Fruit fly (Drosophila melanogaster): ENCODE results near the gene Obp83cd.
A peak's percentile ranks its signal among the peaks of the same experiment; 100 is the strongest.

Obp83cd gene

dm6 chr3R:6107792-6108191 lies at the start of gene Obp83cd:
Gene Obp83cd, plus strand, starts transcription at chr3R:6108134.
- TF ChIP-seq CG14655 (GFP tag; optimal IDR thresholded peaks at IDR 0.05), result peak; percentile 69
- TF ChIP-seq Pif1B (GFP tag; optimal IDR thresholded peaks at IDR 0.05), result no peak
- no peak for TF ChIP-seq CG12605 (GFP tag; IDR thresholded peaks at IDR 0.05)
- no peak for TF ChIP-seq Snoo (tag; optimal IDR thresholded peaks at IDR 0.05)
- no peak for TF ChIP-seq CG10348 (GFP tag; IDR thresholded peaks at IDR 0.05)
- no peak for TF ChIP-seq gl (tag; optimal IDR thresholded peaks at IDR 0.05)
- TF ChIP-seq rn (GFP tag; IDR thresholded peaks at IDR 0.05), result 0 out of 2 replicates have a peak, but pooled peaks have one; percentile 15
- TF ChIP-seq CG4496 (GFP tag; IDR thresholded peaks at IDR 0.05), result peak; percentile 70; the same call in 2 of the 3 replicates
- no peak for TF ChIP-seq fd96Ca (GFP tag; IDR thresholded peaks at IDR 0.05)
- TF ChIP-seq CG34367 (tag; optimal IDR thresholded peaks at IDR 0.05), result peak; percentile 5
- TF ChIP-seq CG8301 (tag; optimal IDR thresholded peaks at IDR 0.05), result peak; percentile 58
- TF ChIP-seq CG13204 (GFP tag; optimal IDR thresholded peaks at IDR 0.05), result no peak
- TF ChIP-seq CG17806 (tag; optimal IDR thresholded peaks at IDR 0.05), result peak; percentile 47
- TF ChIP-seq Pif1A (GFP tag; optimal IDR thresholded peaks at IDR 0.05), result peak; percentile 24
- TF ChIP-seq EcR (GFP tag; optimal IDR thresholded peaks at IDR 0.05), result no peak
- TF ChIP-seq CG15710 (tag; optimal IDR thresholded peaks at IDR 0.05), result peak; percentile 16
- TF ChIP-seq D1 (tag; optimal IDR thresholded peaks at IDR 0.05), result no peak
- TF ChIP-seq CG9948 (tag; optimal IDR thresholded peaks at IDR 0.05), result peak; percentile 43
- peak; percentile 46 for TF ChIP-seq Ets98B (GFP tag; IDR thresholded peaks at IDR 0.05)
- TF ChIP-seq CG8159 (tag; optimal IDR thresholded peaks at IDR 0.05), result peak; percentile 36
- TF ChIP-seq CG32121 (GFP tag; IDR thresholded peaks at IDR 0.05), result peak; percentile 23; the same call in 1 of the 2 replicates

- TF ChIP-seq CG4496 (GFP tag; IDR thresholded peaks at IDR 0.05) (no peak), Pif1B (GFP tag; optimal IDR thresholded peaks at IDR 0.05) (no peak), CG12605 (GFP tag; IDR thresholded peaks at IDR 0.05) (no peak), D1 (tag; optimal IDR thresholded peaks at IDR 0.05) (no peak), CG8159 (tag; optimal IDR thresholded peaks at IDR 0.05) (no peak), CG17806 (tag; optimal IDR thresholded peaks at IDR 0.05) (no peak), CG15710 (tag; optimal IDR thresholded peaks at IDR 0.05) (no peak), CG14655 (GFP tag; optimal IDR thresholded peaks at IDR 0.05) (no peak), CG13204 (GFP tag; optimal IDR thresholded peaks at IDR 0.05) (no peak), EcR (GFP tag; optimal IDR thresholded peaks at IDR 0.05) (no peak), CG10348 (GFP tag; IDR thresholded peaks at IDR 0.05) (no peak), gl (tag; optimal IDR thresholded peaks at IDR 0.05) (no peak), Snoo (tag; optimal IDR thresholded peaks at IDR 0.05) (no peak), Pif1A (GFP tag; optimal IDR thresholded peaks at IDR 0.05) (no peak), rn (GFP tag; IDR thresholded peaks at IDR 0.05) (no peak), fd96Ca (GFP tag; IDR thresholded peaks at IDR 0.05) (no peak)
Measured at dm6 chr3R:6078183-6078582, 29.8 kb upstream of the Obp83cd start, which contains the start of gene Or83c. Gene Or83c, minus strand, starts transcription at chr3R:6078283.

dm6 chr3R:6082132-6082531 lies 25.8 kb upstream of the Obp83cd start:
- TF ChIP-seq CG32121 (GFP tag; IDR thresholded peaks at IDR 0.05) (no peak), fd96Ca (GFP tag; IDR thresholded peaks at IDR 0.05) (no peak)

dm6 chr3R:6097042-6097441 lies 10.9 kb upstream of the Obp83cd start:
- TF ChIP-seq CG34367 (tag; optimal IDR thresholded peaks at IDR 0.05) (no peak), EcR (GFP tag; optimal IDR thresholded peaks at IDR 0.05) (peak; percentile 45)

- TF ChIP-seq CG10348 (GFP tag; IDR thresholded peaks at IDR 0.05), result no peak
- TF ChIP-seq CG15710 (tag; optimal IDR thresholded peaks at IDR 0.05), result no peak
- TF ChIP-seq EcR (GFP tag; optimal IDR thresholded peaks at IDR 0.05), result no peak
Measured at dm6 chr3R:6098320-6098719, 9.6 kb upstream of the Obp83cd start.

- TF ChIP-seq CG9948 (tag; optimal IDR thresholded peaks at IDR 0.05) (no peak), fd96Ca (GFP tag; IDR thresholded peaks at IDR 0.05) (no peak), rn (GFP tag; IDR thresholded peaks at IDR 0.05) (no peak), CG32121 (GFP tag; IDR thresholded peaks at IDR 0.05) (0 out of 2 replicates have a peak, but pooled peaks have one; percentile 15), EcR (GFP tag; optimal IDR thresholded peaks at IDR 0.05) (peak; percentile 29), CG12605 (GFP tag; IDR thresholded peaks at IDR 0.05) (0 out of 2 replicates have a peak, but pooled peaks have one; percentile 7), CG34367 (tag; optimal IDR thresholded peaks at IDR 0.05) (no peak), CG13204 (GFP tag; optimal IDR thresholded peaks at IDR 0.05) (peak; percentile 25), Ets98B (GFP tag; IDR thresholded peaks at IDR 0.05) (no peak; the same call in 1 of the 2 replicates), CG4496 (GFP tag; IDR thresholded peaks at IDR 0.05) (no peak)
Measured at dm6 chr3R:6100764-6101163, 7.2 kb upstream of the Obp83cd start, which contains the start of gene Gasp. Gene Gasp, minus strand, starts transcription at chr3R:6100887.

- TF ChIP-seq CG17806 (tag; optimal IDR thresholded peaks at IDR 0.05) (peak; percentile 50), CG8301 (tag; optimal IDR thresholded peaks at IDR 0.05) (peak; percentile 47), Pif1B (GFP tag; optimal IDR thresholded peaks at IDR 0.05) (no peak), Ets98B (GFP tag; IDR thresholded peaks at IDR 0.05) (no peak; the same call in 1 of the 2 replicates), CG4496 (GFP tag; IDR thresholded peaks at IDR 0.05) (no peak), CG13204 (GFP tag; optimal IDR thresholded peaks at IDR 0.05) (no peak), rn (GFP tag; IDR thresholded peaks at IDR 0.05) (no peak), fd96Ca (GFP tag; IDR thresholded peaks at IDR 0.05) (no peak), CG9948 (tag; optimal IDR thresholded peaks at IDR 0.05) (peak; percentile 61), CG10348 (GFP tag; IDR thresholded peaks at IDR 0.05) (no peak), CG32121 (GFP tag; IDR thresholded peaks at IDR 0.05) (no peak), D1 (tag; optimal IDR thresholded peaks at IDR 0.05) (no peak), CG8159 (tag; optimal IDR thresholded peaks at IDR 0.05) (peak; percentile 79), EcR (GFP tag; optimal IDR thresholded peaks at IDR 0.05) (no peak), CG14655 (GFP tag; optimal IDR thresholded peaks at IDR 0.05) (peak; percentile 66), gl (tag; optimal IDR thresholded peaks at IDR 0.05) (no peak), CG12605 (GFP tag; IDR thresholded peaks at IDR 0.05) (no peak), Snoo (tag; optimal IDR thresholded peaks at IDR 0.05) (no peak), Pif1A (GFP tag; optimal IDR thresholded peaks at IDR 0.05) (peak; percentile 48), CG34367 (tag; optimal IDR thresholded peaks at IDR 0.05) (peak; percentile 53), CG15710 (tag; optimal IDR thresholded peaks at IDR 0.05) (peak; percentile 69)
Measured at dm6 chr3R:6102318-6102717, 5.6 kb upstream of the Obp83cd start.
